Worm (Caenorhabditis elegans): Measurements from ENCODE around the gene etc-1.

- TF ChIP-seq aly-2 (tag; optimal IDR thresholded peaks at IDR 0.05) (no peak), fkh-10 (GFP tag; optimal IDR thresholded peaks at IDR 0.05) (no peak), lin-15B (tag; optimal IDR thresholded peaks at IDR 0.05) (no peak), pqm-1 (tag; optimal IDR thresholded peaks at IDR 0.05) (no peak), snpc-4 (tag; optimal IDR thresholded peaks at IDR 0.05) (no peak), tbx-2 (tag; optimal IDR thresholded peaks at IDR 0.05) (no peak)
Observed at ce11 chrII:8648843-8649242, 15.8 kb upstream of the etc-1 start.

Data from whole organism, L3 larva.